Worm (Caenorhabditis elegans) whole organism, L1 larva: ENCODE results near the gene K07F5.7.

Source experiments
- C34B4.2 ChIP-seq: sonication (generic microtip); optimal IDR thresholded peaks from 2 replicates; lab custom pipeline; 2017; ENCODE audit warnings: mild to moderate bottlenecking, missing genetic modification characterization, missing compliant biosample characterization
- F16B12.6 ChIP-seq: fragments of 150-350 bp; optimal IDR thresholded peaks from 2 replicates; lab custom pipeline; 2014; ENCODE audit warnings: missing biosample characterization, missing genetic modification characterization
- Y116A8C.19 ChIP-seq: sonication (generic microtip); optimal IDR thresholded peaks from 2 replicates; lab custom pipeline; 2016; ENCODE audit warnings: missing compliant biosample characterization, missing genetic modification characterization, borderline replicate concordance
- alr-1 ChIP-seq: fragments of 200-800 bp; sonication (Bioruptor generic); optimal IDR thresholded peaks from 2 replicates; lab custom pipeline; 2018; ENCODE audit warnings: borderline replicate concordance, mild to moderate bottlenecking, missing genetic modification characterization, missing compliant biosample characterization
- ceh-63 ChIP-seq: fragments of 200-800 bp; sonication (Bioruptor generic); optimal IDR thresholded peaks from 2 replicates; lab custom pipeline; 2018; ENCODE audit warnings: mild to moderate bottlenecking, missing genetic modification characterization, missing compliant biosample characterization
- ces-1 ChIP-seq: fragments of 150-350 bp; optimal IDR thresholded peaks from 2 replicates; lab custom pipeline; 2014; ENCODE audit warnings: missing biosample characterization, missing genetic modification reagents, missing genetic modification characterization
- efl-1 ChIP-seq, 4 experiments: fragments of 150-350 bp; optimal IDR thresholded peaks in 3 of 4; peaks in 1 of 4; 1 replicate in 1 of 4; 2 replicates in 3 of 4; lab custom pipeline; 2014; ENCODE audit warnings: missing biosample characterization in 2 of 4, missing genetic modification characterization in 2 of 4, missing genetic modification reagents in 2 of 4
- egl-13 ChIP-seq: sonication (generic microtip); optimal IDR thresholded peaks from 2 replicates; lab custom pipeline; 2016; ENCODE audit warnings: missing genotype, missing genetic modification reagents, missing genetic modification characterization, missing compliant biosample characterization
- egl-27 ChIP-seq, 2 experiments: fragments of 150-350 bp in 1 of 2; sonication (generic microtip); optimal IDR thresholded peaks; 3 replicates each; lab custom pipeline; 2017 to 2018; ENCODE audit warnings: missing biosample characterization in 2 of 2, missing genetic modification characterization in 2 of 2, missing genetic modification reagents in 2 of 2
- fkh-10 ChIP-seq: sonication (generic microtip); optimal IDR thresholded peaks from 2 replicates; lab custom pipeline; 2017; ENCODE audit warnings: missing biosample characterization, missing genetic modification reagents, missing genetic modification characterization
- grh-1 ChIP-seq: fragments of 200-800 bp; sonication (Bioruptor generic); IDR thresholded peaks from 2 replicates; pipeline ENCODE4 v1.3.6; 2022; ENCODE audit warnings: missing genetic modification reagents, missing genetic modification characterization, missing compliant biosample characterization
- hlh-17 ChIP-seq: fragments of 200-800 bp; sonication (Bioruptor generic); optimal IDR thresholded peaks from 2 replicates; lab custom pipeline; 2018; ENCODE audit warnings: missing genetic modification characterization, mild to moderate bottlenecking, missing compliant biosample characterization, moderate library complexity, borderline replicate concordance
- hlh-4 ChIP-seq: sonication (generic microtip); optimal IDR thresholded peaks from 2 replicates; lab custom pipeline; 2016; ENCODE audit warnings: mild to moderate bottlenecking, missing genetic modification characterization, missing compliant biosample characterization
- hpl-2 ChIP-seq: fragments of 150-350 bp; optimal IDR thresholded peaks from 2 replicates; lab custom pipeline; 2014; ENCODE audit warnings: missing biosample characterization, missing genetic modification reagents, missing genetic modification characterization
- isw-1 ChIP-seq: fragments of 200-800 bp; sonication (Bioruptor generic); IDR thresholded peaks from 2 replicates; pipeline ENCODE4 v1.3.6; 2022; ENCODE audit warnings: missing genetic modification characterization, missing compliant biosample characterization
- jun-1 ChIP-seq: fragments of 150-350 bp; optimal IDR thresholded peaks from 2 replicates; lab custom pipeline; 2014; ENCODE audit warnings: missing biosample characterization, missing genetic modification reagents, missing genetic modification characterization
- lir-3 ChIP-seq: sonication (generic microtip); optimal IDR thresholded peaks from 2 replicates; lab custom pipeline; 2016; ENCODE audit warnings: mild to moderate bottlenecking, missing genetic modification characterization, moderate library complexity, missing compliant biosample characterization; ENCODE audit not compliant: poor library complexity
- mab-9 ChIP-seq: fragments of 200-800 bp; sonication (Bioruptor generic); IDR thresholded peaks from 2 replicates; pipeline ENCODE4 v1.3.6; 2022; ENCODE audit warnings: missing genetic modification reagents, missing genetic modification characterization, missing compliant biosample characterization
- mef-2 ChIP-seq: fragments of 150-350 bp; optimal IDR thresholded peaks from 2 replicates; lab custom pipeline; 2014; ENCODE audit warnings: missing biosample characterization, missing genetic modification characterization
- nhr-47 ChIP-seq: sonication (generic microtip); optimal IDR thresholded peaks from 2 replicates; lab custom pipeline; 2016; ENCODE audit warnings: mild to moderate bottlenecking, missing genetic modification characterization, moderate library complexity, missing compliant biosample characterization
- nhr-76 ChIP-seq: sonication (generic microtip); optimal IDR thresholded peaks from 2 replicates; lab custom pipeline; 2017; ENCODE audit warnings: missing biosample characterization, missing genetic modification characterization
- nhr-77 ChIP-seq: fragments of 150-350 bp; optimal IDR thresholded peaks from 2 replicates; lab custom pipeline; 2014; ENCODE audit warnings: missing biosample characterization, missing genetic modification characterization
- nhr-84 ChIP-seq: sonication (generic microtip); optimal IDR thresholded peaks from 2 replicates; lab custom pipeline; 2017; ENCODE audit warnings: missing biosample characterization, missing genetic modification characterization
- nhr-90 ChIP-seq: sonication (generic microtip); optimal IDR thresholded peaks from 2 replicates; lab custom pipeline; 2016; ENCODE audit warnings: mild to moderate bottlenecking, missing genetic modification characterization, missing compliant biosample characterization; ENCODE audit not compliant: poor library complexity
- pax-3 ChIP-seq: fragments of 200-800 bp; sonication (Bioruptor generic); optimal IDR thresholded peaks from 2 replicates; lab custom pipeline; 2018; ENCODE audit warnings: mild to moderate bottlenecking, missing genetic modification characterization, moderate library complexity, missing compliant biosample characterization
- pqm-1 ChIP-seq: sonication (generic microtip); optimal IDR thresholded peaks from 3 replicates; lab custom pipeline; 2017; ENCODE audit warnings: missing biosample characterization, missing genetic modification characterization
- rnt-1 ChIP-seq: sonication (generic microtip); optimal IDR thresholded peaks from 2 replicates; lab custom pipeline; 2016; ENCODE audit warnings: mild to moderate bottlenecking, missing genetic modification characterization, moderate library complexity, missing compliant biosample characterization
- snu-23 ChIP-seq: sonication (generic microtip); optimal IDR thresholded peaks from 2 replicates; lab custom pipeline; 2016; ENCODE audit warnings: missing genetic modification characterization, missing compliant biosample characterization
- sox-4 ChIP-seq: sonication (generic microtip); optimal IDR thresholded peaks from 2 replicates; lab custom pipeline; 2016; ENCODE audit warnings: missing genetic modification characterization, missing compliant biosample characterization
- sptf-1 ChIP-seq: fragments of 150-350 bp; optimal IDR thresholded peaks from 2 replicates; lab custom pipeline; 2014; ENCODE audit warnings: missing biosample characterization, missing genetic modification characterization
- unc-98 ChIP-seq: fragments of 200-800 bp; sonication (Bioruptor generic); IDR thresholded peaks from 2 replicates; pipeline ENCODE4 v1.3.6; 2022; ENCODE audit warnings: missing genetic modification characterization, missing compliant biosample characterization
- vab-15 ChIP-seq: sonication (generic microtip); optimal IDR thresholded peaks from 2 replicates; lab custom pipeline; 2017; ENCODE audit warnings: missing genotype, mild to moderate bottlenecking, missing genetic modification characterization, missing compliant biosample characterization
- ztf-11 ChIP-seq, 2 experiments: sonication (generic microtip); optimal IDR thresholded peaks; 2 replicates each; lab custom pipeline; 2016 to 2017; ENCODE audit warnings: missing genetic modification characterization in 2 of 2, missing biosample characterization in 1 of 2, missing compliant biosample characterization in 1 of 2

Gene K07F5.7

ce11 chrIV:9852250-9852649, 4.3 kb upstream of the K07F5.7 start, which contains the start of gene ssq-1:
Gene ssq-1 (plus strand): TSS chrIV:9852550.
- TF ChIP-seq nhr-76 (tag; lab: Kevin White, UChicago) (no peak), isw-1 (GFP tag; lab: Robert Waterston, UW) (no peak)

ce11 chrIV:9850931-9851330, 3.0 kb upstream of the K07F5.7 start, which contains the start of gene ssp-10:
Gene ssp-10 (minus strand): TSS chrIV:9851031.
- no peak for TF ChIP-seq nhr-84
- no peak for TF ChIP-seq hlh-4 (tag; lab: Kevin White, UChicago)
- no peak for TF ChIP-seq egl-13 (tag; lab: Kevin White, UChicago)
- no peak for TF ChIP-seq ztf-11 (tag; optimal IDR thresholded peaks at IDR 0.05; lab: Kevin White, UChicago)
- no peak for TF ChIP-seq rnt-1
- TF ChIP-seq nhr-47 (tag; lab: Kevin White, UChicago) = no peak
- no peak for TF ChIP-seq nhr-90 (tag; lab: Kevin White, UChicago)
- no peak for TF ChIP-seq hpl-2 (GFP tag; lab: Kevin White, UChicago)
- no peak for TF ChIP-seq lir-3 (tag; lab: Kevin White, UChicago)
- TF ChIP-seq Y116A8C.19 (tag; lab: Kevin White, UChicago) = no peak
- no peak for TF ChIP-seq efl-1 (optimal IDR thresholded peaks at IDR 0.05; lab: Kevin White, UChicago)
- no peak for TF ChIP-seq efl-1 (GFP tag; optimal IDR thresholded peaks at IDR 0.05 in 1 of 2; lab: Kevin White, UChicago)
- no peak for TF ChIP-seq alr-1 (tag; lab: Kevin White, UChicago)
- no peak for TF ChIP-seq vab-15 (tag; lab: Kevin White, UChicago)
- TF ChIP-seq sptf-1 (tag; lab: Kevin White, UChicago) = no peak
- TF ChIP-seq C34B4.2 (tag; lab: Kevin White, UChicago) = no peak
- TF ChIP-seq jun-1 = no peak
- TF ChIP-seq, all 84 proteins: peak for 0

ce11 chrIV:9849624-9850023, 1.6 kb upstream of the K07F5.7 start, which contains the start of gene K07F5.8:
Gene K07F5.8 (minus strand): TSS chrIV:9849724.
- TF ChIP-seq hlh-4 (tag; lab: Kevin White, UChicago) (no peak), pqm-1 (tag; lab: Kevin White, UChicago) (no peak), egl-27 (tag; optimal IDR thresholded peaks at IDR 0.05; lab: Kevin White, UChicago) (no peak), egl-13 (tag; lab: Kevin White, UChicago) (no peak), unc-98 (GFP tag; lab: Robert Waterston, UW) (no peak), ceh-63 (GFP tag; lab: Kevin White, UChicago) (no peak), jun-1 (no peak), mef-2 (no peak), pax-3 (no peak), F16B12.6 (tag; lab: Kevin White, UChicago) (no peak), snu-23 (GFP tag; lab: Kevin White, UChicago) (no peak), sox-4 (tag; lab: Kevin White, UChicago) (no peak), fkh-10 (GFP tag; lab: Kevin White, UChicago) (no peak), hlh-17 (GFP tag; lab: Kevin White, UChicago) (no peak), ces-1 (GFP tag; lab: Kevin White, UChicago) (no peak), grh-1 (GFP tag; lab: Robert Waterston, UW) (no peak), mab-9 (no peak)
- TF ChIP-seq, all 84 proteins: peak for 0

DNA sequence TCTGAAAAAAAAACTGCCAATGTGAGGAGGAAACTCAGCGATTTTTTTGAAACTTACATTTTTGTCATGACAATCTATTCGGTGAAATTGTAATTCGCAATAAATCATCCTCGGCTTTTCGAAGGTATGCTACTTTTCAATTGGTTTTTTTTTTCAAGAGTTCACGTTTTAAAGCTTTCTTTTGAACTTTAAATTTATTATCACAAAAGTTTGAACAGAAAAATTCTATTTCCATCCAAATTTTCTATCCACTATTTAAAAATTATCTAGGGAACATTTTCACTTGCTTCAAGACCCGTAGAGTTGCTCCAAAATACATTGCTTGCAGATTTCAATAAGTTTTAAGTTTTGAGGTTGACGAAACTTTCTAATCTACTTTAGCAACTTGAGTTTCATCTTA, 1.4 kb downstream of the K07F5.7 start, which contains the start of gene K07F5.6:
K07F5.6 (minus strand) TSS at position 101 of the 400 bp plus-strand sequence.
- TF ChIP-seq efl-1 (optimal IDR thresholded peaks at IDR 0.05; lab: Kevin White, UChicago) (no peak), efl-1 (GFP tag; optimal IDR thresholded peaks at IDR 0.05 in 1 of 2; lab: Kevin White, UChicago) (peak in 1 of 2 experiments; percentile 64), hlh-17 (GFP tag; lab: Kevin White, UChicago) (no peak), nhr-77 (tag; lab: Kevin White, UChicago) (no peak)
